Fruit fly (Drosophila melanogaster): ENCODE results near the gene CG10283.
A peak's percentile ranks its signal among the peaks of the same experiment; 100 is the strongest.

The CG10283 gene

DNA sequence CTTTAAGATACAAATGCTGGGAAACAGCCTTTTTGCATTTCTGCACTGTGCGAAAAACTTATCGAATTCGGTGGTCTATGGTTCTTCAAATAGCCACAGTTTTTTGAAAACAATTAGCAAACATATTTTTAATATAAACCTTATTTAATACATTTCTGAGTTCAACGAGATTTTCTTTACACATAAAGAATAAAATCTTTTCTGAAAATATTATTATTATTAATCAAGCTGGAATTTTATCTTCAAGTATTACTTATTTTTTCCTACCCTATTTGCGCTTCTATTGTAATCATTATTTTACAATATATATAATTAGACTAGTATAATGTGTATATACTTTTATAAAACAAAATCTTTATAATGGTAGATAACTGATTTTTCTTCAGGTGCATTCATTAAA, 2.1 kb downstream of the CG10283 start (continued):
- TF ChIP-seq acj6 (GFP tag; optimal IDR thresholded peaks at IDR 0.05) (peak; percentile 64), Hr4 (GFP tag; optimal IDR thresholded peaks at IDR 0.05) (peak; percentile 57), CG7368 (GFP tag; optimal IDR thresholded peaks at IDR 0.05) (peak; percentile 18), CG34406 (GFP tag; optimal IDR thresholded peaks at IDR 0.05) (peak; percentile 75), CG6792 (GFP tag; optimal IDR thresholded peaks at IDR 0.05) (peak; percentile 57), Gug (GFP tag; IDR thresholded peaks at IDR 0.05) (no peak), OdsH (GFP tag; optimal IDR thresholded peaks at IDR 0.05) (peak; percentile 53), fd85E (GFP tag; optimal IDR thresholded peaks at IDR 0.05) (no peak), esn (GFP tag; optimal IDR thresholded peaks at IDR 0.05) (peak; percentile 57), cyc (GFP tag; optimal IDR thresholded peaks at IDR 0.05) (peak; percentile 6), CG3919 (GFP tag; optimal IDR thresholded peaks at IDR 0.05) (peak; percentile 52), CG3032 (tag; optimal IDR thresholded peaks at IDR 0.05) (peak; percentile 72), CG9139 (GFP tag; optimal IDR thresholded peaks at IDR 0.05) (peak; percentile 5), Ets21C (GFP tag; optimal IDR thresholded peaks at IDR 0.05) (no peak)

- peak in 1 of 2 experiments; percentile 83 for TF ChIP-seq ss (GFP tag; optimal IDR thresholded peaks at IDR 0.05)
- TF ChIP-seq CG1621 (tag; optimal IDR thresholded peaks at IDR 0.05), result peak; percentile 1
- TF ChIP-seq eg (GFP tag; IDR thresholded peaks at IDR 0.05), result 0 out of 3 replicates have a peak, but pooled peaks have one; percentile 8
- peak; percentile 10 for TF ChIP-seq dsx (GFP tag; optimal IDR thresholded peaks at IDR 0.05; ENCODE audit: poor library complexity, severe bottlenecking)
- no peak for TF ChIP-seq Met (GFP tag; optimal IDR thresholded peaks at IDR 0.05)
- peak; percentile 16 for TF ChIP-seq CG6854 (GFP tag; optimal IDR thresholded peaks at IDR 0.05)
- TF ChIP-seq vri (GFP tag; optimal IDR thresholded peaks at IDR 0.05), result no peak
Observed at dm6 chr2L:18481746-18482145, 2.6 kb downstream of the CG10283 start.

DNA sequence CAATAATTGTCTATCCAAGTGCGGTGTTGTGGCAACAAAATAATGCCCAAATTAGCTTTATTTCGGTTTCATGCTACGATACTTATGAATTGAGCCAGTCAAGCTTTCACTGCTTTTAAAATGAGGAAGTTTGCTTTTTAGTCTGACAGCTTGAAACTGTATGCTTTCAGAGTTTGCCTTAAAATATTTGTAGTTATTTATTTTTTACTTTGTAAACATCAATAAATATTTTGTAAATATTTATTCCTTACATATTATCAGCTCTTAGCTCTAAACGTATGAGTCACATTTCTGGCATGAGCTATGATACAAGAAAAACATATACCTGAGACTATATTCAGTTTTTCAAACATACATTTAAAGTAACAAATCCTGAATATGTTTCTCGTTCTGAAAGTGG, 3.2 kb downstream of the CG10283 start:
- TF ChIP-seq Eip78C (GFP tag) (peak; percentile 5), Gug (GFP tag; IDR thresholded peaks at IDR 0.05) (no peak), fkh (GFP tag; optimal IDR thresholded peaks at IDR 0.05) (peak; percentile 5)

dm6 chr2L:18480326-18481028, 3.8 kb downstream of the CG10283 start:
- TF ChIP-seq OdsH (GFP tag; optimal IDR thresholded peaks at IDR 0.05), result no peak
- peak; percentile 3 for TF ChIP-seq dsx (GFP tag; optimal IDR thresholded peaks at IDR 0.05; ENCODE audit: poor library complexity, severe bottlenecking)
- peak; percentile 22 for TF ChIP-seq Eip78C (GFP tag)
- peak; percentile 29 for TF ChIP-seq CG6276 (GFP tag; optimal IDR thresholded peaks at IDR 0.05)
- no peak for TF ChIP-seq CG9139 (GFP tag; optimal IDR thresholded peaks at IDR 0.05)

DNA sequence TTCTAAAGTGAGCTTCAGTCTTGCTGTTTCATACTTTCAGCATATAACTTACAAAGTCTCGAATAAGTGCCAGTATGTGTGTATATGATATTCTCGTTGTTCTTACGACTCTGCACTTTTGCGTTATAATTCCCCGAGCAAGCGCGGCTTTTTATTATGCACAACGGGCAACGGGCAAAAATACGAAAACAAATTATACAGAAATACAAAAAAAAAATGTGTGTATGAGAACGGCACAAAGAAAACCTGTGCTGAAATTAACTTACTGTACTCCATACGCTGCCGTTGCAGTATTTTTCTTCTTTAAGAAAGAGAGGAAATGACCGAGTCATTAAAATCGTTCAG, 5.2 kb downstream of the CG10283 start:
- no peak for TF ChIP-seq CG1621 (tag; optimal IDR thresholded peaks at IDR 0.05)
- TF ChIP-seq dsx (GFP tag; optimal IDR thresholded peaks at IDR 0.05; ENCODE audit: poor library complexity, severe bottlenecking), result peak; percentile 75
- peak; percentile 20 for TF ChIP-seq Eip78C (GFP tag)

dm6 chr2L:18478509-18479176, 5.7 kb downstream of the CG10283 start:
- TF ChIP-seq eg (GFP tag; IDR thresholded peaks at IDR 0.05) (0 out of 3 replicates have a peak, but pooled peaks have one; percentile 9), Eip78C (GFP tag) (peak; percentile 73), svp (GFP tag) (peak; percentile 43), CG10631 (GFP tag; optimal IDR thresholded peaks at IDR 0.05) (peak; percentile 4), Ets96B (tag; optimal IDR thresholded peaks at IDR 0.05) (no peak), CG32006 (GFP tag; optimal IDR thresholded peaks at IDR 0.05) (peak; percentile 24)
